Worm (Caenorhabditis elegans) whole organism, L3 larva: ENCODE measurements around the gene B0554.2.

Experiments
- ama-1 ChIP-seq: fragments of 150-350 bp; optimal IDR thresholded peaks from 2 replicates; lab custom pipeline; 2018
- ceh-16 ChIP-seq: sonication (generic microtip); optimal IDR thresholded peaks from 2 replicates; lab custom pipeline; 2017; ENCODE audit warnings: missing biosample characterization, missing genetic modification characterization
- ceh-28 ChIP-seq: fragments of 150-350 bp; optimal IDR thresholded peaks from 2 replicates; lab custom pipeline; 2014; ENCODE audit warnings: missing biosample characterization, missing genetic modification reagents, missing genetic modification characterization
- ceh-82 ChIP-seq: fragments of 150-350 bp; optimal IDR thresholded peaks from 2 replicates; lab custom pipeline; 2014; ENCODE audit warnings: missing biosample characterization, missing genetic modification characterization
- daf-12 ChIP-seq: fragments of 150-350 bp; optimal IDR thresholded peaks from 2 replicates; lab custom pipeline; 2014; ENCODE audit warnings: missing biosample characterization, missing genetic modification reagents, missing genetic modification characterization
- elt-1 ChIP-seq: fragments of 150-350 bp; optimal IDR thresholded peaks from 2 replicates; lab custom pipeline; 2014; ENCODE audit warnings: missing biosample characterization, missing genetic modification characterization
- elt-2 ChIP-seq: sonication (generic microtip); optimal IDR thresholded peaks from 2 replicates; lab custom pipeline; 2016; ENCODE audit warnings: missing genetic modification reagents, mild to moderate bottlenecking, missing genetic modification characterization, missing compliant biosample characterization
- hmg-11 ChIP-seq: sonication (generic microtip); optimal IDR thresholded peaks from 2 replicates; lab custom pipeline; 2016; ENCODE audit warnings: missing genetic modification characterization, missing compliant biosample characterization
- lin-15B ChIP-seq: fragments of 150-350 bp; optimal IDR thresholded peaks from 2 replicates; lab custom pipeline; 2014; ENCODE audit warnings: missing biosample characterization, missing genetic modification characterization
- lin-39 ChIP-seq: fragments of 150-350 bp; optimal IDR thresholded peaks from 2 replicates; lab custom pipeline; 2018; ENCODE audit warnings: missing biosample characterization, missing genetic modification reagents, missing genetic modification characterization
- lsy-12 ChIP-seq: sonication (generic microtip); optimal IDR thresholded peaks from 2 replicates; lab custom pipeline; 2016; ENCODE audit warnings: mild to moderate bottlenecking, missing genetic modification characterization, missing compliant biosample characterization
- mml-1 ChIP-seq: fragments of 150-350 bp; sonication (generic microtip); optimal IDR thresholded peaks from 3 replicates; lab custom pipeline; 2014; ENCODE audit warnings: missing biosample characterization, missing genetic modification characterization
- nfya-1 ChIP-seq: sonication (generic microtip); optimal IDR thresholded peaks from 2 replicates; lab custom pipeline; 2017; ENCODE audit warnings: missing genetic modification characterization, mild to moderate bottlenecking, missing compliant biosample characterization, antibody characterized with exemption, moderate library complexity; ENCODE audit not compliant: insufficient read depth
- nhr-11 ChIP-seq: fragments of 150-350 bp; optimal IDR thresholded peaks from 2 replicates; lab custom pipeline; 2014; ENCODE audit warnings: missing biosample characterization, missing genetic modification characterization
- nhr-12 ChIP-seq: fragments of 150-350 bp; optimal IDR thresholded peaks from 2 replicates; lab custom pipeline; 2014; ENCODE audit warnings: missing biosample characterization, missing genetic modification characterization
- nhr-23 ChIP-seq: fragments of 150-350 bp; optimal IDR thresholded peaks from 2 replicates; lab custom pipeline; 2014; ENCODE audit warnings: missing biosample characterization, missing genetic modification reagents, missing genetic modification characterization
- nhr-25 ChIP-seq: sonication (generic microtip); optimal IDR thresholded peaks from 2 replicates; lab custom pipeline; 2017; ENCODE audit warnings: missing biosample characterization, missing genetic modification characterization
- nhr-28 ChIP-seq: fragments of 150-350 bp; optimal IDR thresholded peaks from 2 replicates; lab custom pipeline; 2014; ENCODE audit warnings: missing biosample characterization, missing genetic modification characterization
- nhr-43 ChIP-seq: sonication (generic microtip); optimal IDR thresholded peaks from 2 replicates; lab custom pipeline; 2016; ENCODE audit warnings: mild to moderate bottlenecking, missing genetic modification characterization, missing compliant biosample characterization; ENCODE audit not compliant: poor library complexity, severe bottlenecking
- nhr-67 ChIP-seq: fragments of 150-350 bp; optimal IDR thresholded peaks from 2 replicates; lab custom pipeline; 2014; ENCODE audit warnings: missing biosample characterization, missing genetic modification characterization
- pha-4 ChIP-seq: fragments of 150-350 bp; optimal IDR thresholded peaks from 2 replicates; lab custom pipeline; 2014; ENCODE audit warnings: missing biosample characterization, missing genetic modification reagents, missing genetic modification characterization
- pqm-1 ChIP-seq: fragments of 150-350 bp; optimal IDR thresholded peaks from 2 replicates; lab custom pipeline; 2017; ENCODE audit warnings: missing biosample characterization, missing genetic modification characterization, inconsistent platforms
- sea-2 ChIP-seq: fragments of 150-350 bp; sonication (generic microtip); optimal IDR thresholded peaks from 4 replicates; lab custom pipeline; 2014; ENCODE audit warnings: missing biosample characterization, missing genetic modification reagents, missing genetic modification characterization
- snpc-4 ChIP-seq: fragments of 150-350 bp; optimal IDR thresholded peaks from 2 replicates; lab custom pipeline; 2014; ENCODE audit warnings: missing biosample characterization, missing genetic modification characterization
- tbx-2 ChIP-seq: sonication (generic microtip); optimal IDR thresholded peaks from 2 replicates; lab custom pipeline; 2016; ENCODE audit warnings: mild to moderate bottlenecking, missing genetic modification characterization, missing compliant biosample characterization
- unc-39 ChIP-seq: sonication (generic microtip); optimal IDR thresholded peaks from 4 replicates; lab custom pipeline; 2017; ENCODE audit warnings: missing biosample characterization, missing genetic modification characterization
- unc-62 ChIP-seq: fragments of 150-350 bp; sonication (generic microtip); optimal IDR thresholded peaks from 4 replicates; lab custom pipeline; 2014; ENCODE audit warnings: missing biosample characterization, missing genetic modification reagents, missing genetic modification characterization
- zag-1 ChIP-seq: fragments of 150-350 bp; optimal IDR thresholded peaks from 2 replicates; lab custom pipeline; 2014; ENCODE audit warnings: missing biosample characterization, missing genetic modification characterization
- ztf-4 ChIP-seq: fragments of 150-350 bp; optimal IDR thresholded peaks from 2 replicates; lab custom pipeline; 2014; ENCODE audit warnings: missing biosample characterization, missing genetic modification characterization

B0554.2 gene

ce11 chrV:479046-479445 lies 45.0 kb downstream of the B0554.2 start:
- TF ChIP-seq lin-39, result no peak
- no peak for TF ChIP-seq nhr-25 (tag; lab: Kevin White, UChicago)
- no peak for TF ChIP-seq nfya-1 (tag; lab: Kevin White, UChicago)
- TF ChIP-seq hmg-11 (tag; lab: Kevin White, UChicago), result no peak
- no peak for TF ChIP-seq unc-62 (GFP tag; lab: Kevin White, UChicago)
- no peak for TF ChIP-seq ztf-4 (tag; lab: Kevin White, UChicago)
- no peak for TF ChIP-seq sea-2
- TF ChIP-seq nhr-67 (tag; lab: Kevin White, UChicago), result no peak
- TF ChIP-seq nhr-43 (tag; lab: Kevin White, UChicago), result no peak

ce11 chrV:482860-483259 lies 48.9 kb downstream of the B0554.2 start:
- no peak for TF ChIP-seq hmg-11 (tag; lab: Kevin White, UChicago)
- TF ChIP-seq nfya-1 (tag; lab: Kevin White, UChicago), result peak; percentile 74
- TF ChIP-seq pqm-1, result peak; percentile 0
- TF ChIP-seq nhr-28 (tag; lab: Kevin White, UChicago), result no peak

ce11 chrV:483289-483795 lies 49.3 kb downstream of the B0554.2 start, which contains the start of gene nhr-130:
Gene nhr-130, minus strand, starts transcription at chrV:483339.
- no peak for TF ChIP-seq ceh-82
- TF ChIP-seq pha-4 (tag; lab: Kevin White, UChicago), result peak; percentile 20
- TF ChIP-seq nhr-25 (tag; lab: Kevin White, UChicago), result no peak
- TF ChIP-seq lin-39, result no peak
- no peak for TF ChIP-seq nhr-67 (tag; lab: Kevin White, UChicago)
- no peak for TF ChIP-seq nhr-12 (tag; lab: Kevin White, UChicago)
- peak; percentile 90 for TF ChIP-seq elt-2 (tag; lab: Kevin White, UChicago)
- TF ChIP-seq pqm-1, result peak; percentile 77

- peak; percentile 57 for TF ChIP-seq ceh-28 (tag; lab: Kevin White, UChicago)
- TF ChIP-seq nhr-28 (tag; lab: Kevin White, UChicago), result no peak
- no peak for TF ChIP-seq ceh-82
- peak; percentile 83 for TF ChIP-seq pha-4 (tag; lab: Kevin White, UChicago)
- no peak for TF ChIP-seq daf-12
- no peak for TF ChIP-seq unc-39 (tag; lab: Kevin White, UChicago)
- TF ChIP-seq zag-1 (tag; lab: Kevin White, UChicago), result no peak
- no peak for TF ChIP-seq ceh-16 (tag; lab: Kevin White, UChicago)
- no peak for TF ChIP-seq nhr-12 (tag; lab: Kevin White, UChicago)
- TF ChIP-seq lin-15B, result no peak
- TF ChIP-seq pqm-1, result peak; percentile 50
- TF ChIP-seq snpc-4 (tag; lab: Kevin White, UChicago), result no peak
- TF ChIP-seq elt-2 (tag; lab: Kevin White, UChicago), result peak; percentile 40
- TF ChIP-seq mml-1 (tag; lab: Kevin White, UChicago), result no peak
- no peak for TF ChIP-seq elt-1 (tag; lab: Kevin White, UChicago)
- no peak for TF ChIP-seq lsy-12 (tag; lab: Kevin White, UChicago)
- no peak for TF ChIP-seq nhr-11 (tag; lab: Kevin White, UChicago)
- no peak for TF ChIP-seq tbx-2 (tag; lab: Kevin White, UChicago)
- no peak for TF ChIP-seq unc-62 (GFP tag; lab: Kevin White, UChicago)
- TF ChIP-seq ama-1 (lab: Kevin White, UChicago), result no peak
- no peak for TF ChIP-seq nfya-1 (tag; lab: Kevin White, UChicago)
- peak; percentile 27 for TF ChIP-seq nhr-23
Observed at ce11 chrV:484285-484890, 50.4 kb downstream of the B0554.2 start, which contains the start of gene nhr-212. Gene nhr-212, plus strand, starts transcription at chrV:484857.
